Fruit fly (Drosophila melanogaster): ENCODE results near the gene CG32280.

DNA sequence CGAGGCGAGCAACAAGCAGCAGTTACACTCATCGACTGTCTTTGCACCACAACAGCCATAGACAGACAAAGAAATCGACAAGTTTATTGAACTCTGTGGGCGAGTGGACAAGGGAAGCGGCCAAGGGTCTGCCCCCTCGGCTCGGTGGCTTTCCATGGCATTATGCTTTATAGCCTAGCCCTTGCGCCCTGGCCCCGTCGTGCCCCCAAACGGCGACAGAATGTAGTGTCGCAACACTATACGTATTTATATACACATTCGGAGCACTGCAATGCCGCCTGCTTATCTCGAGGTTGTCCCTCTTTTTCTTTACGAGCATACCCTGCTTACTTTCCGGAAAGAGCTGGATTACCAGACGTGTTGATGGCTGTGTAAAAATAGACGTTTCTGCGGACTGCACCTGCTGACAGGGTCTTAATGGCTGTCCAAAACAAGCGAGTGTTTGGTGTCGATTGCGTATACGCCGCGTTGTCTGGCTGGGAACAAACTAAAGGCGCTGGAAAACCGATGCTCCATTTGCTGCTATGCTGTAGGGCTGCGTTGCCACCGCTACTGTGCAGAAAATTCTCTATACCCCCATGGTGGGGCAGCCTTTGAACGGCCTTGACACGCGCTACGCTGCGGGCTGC is 42.2 kb upstream of the CG32280 start:
- TF ChIP-seq kay (GFP tag; ENCODE audit: borderline replicate concordance) (no peak), CG12768 (GFP tag; optimal IDR thresholded peaks at IDR 0.05) (no peak), bab1 (GFP tag; optimal IDR thresholded peaks at IDR 0.05) (no peak), cnc (optimal IDR thresholded peaks at IDR 0.05) (no peak), toe (GFP tag; optimal IDR thresholded peaks at IDR 0.05) (no peak), CG14711 (tag; optimal IDR thresholded peaks at IDR 0.05) (no peak), pad (GFP tag; optimal IDR thresholded peaks at IDR 0.05) (no peak), ovo (GFP tag; optimal IDR thresholded peaks at IDR 0.05) (no peak), CG11617 (GFP tag; optimal IDR thresholded peaks at IDR 0.05) (no peak), CG33017 (tag; optimal IDR thresholded peaks at IDR 0.05) (no peak), CG1620 (GFP tag; optimal IDR thresholded peaks at IDR 0.05) (no peak), CG5204 (GFP tag; optimal IDR thresholded peaks at IDR 0.05) (no peak), CG7101 (tag; optimal IDR thresholded peaks at IDR 0.05) (no peak), cic (GFP tag; optimal IDR thresholded peaks at IDR 0.05) (no peak)

All from whole organism, adult.